Fruit fly (Drosophila melanogaster): Measurements from ENCODE around the gene CAH16.
A peak's percentile ranks its signal among the peaks of the same experiment; 100 is the strongest.

Gene CAH16

DNA sequence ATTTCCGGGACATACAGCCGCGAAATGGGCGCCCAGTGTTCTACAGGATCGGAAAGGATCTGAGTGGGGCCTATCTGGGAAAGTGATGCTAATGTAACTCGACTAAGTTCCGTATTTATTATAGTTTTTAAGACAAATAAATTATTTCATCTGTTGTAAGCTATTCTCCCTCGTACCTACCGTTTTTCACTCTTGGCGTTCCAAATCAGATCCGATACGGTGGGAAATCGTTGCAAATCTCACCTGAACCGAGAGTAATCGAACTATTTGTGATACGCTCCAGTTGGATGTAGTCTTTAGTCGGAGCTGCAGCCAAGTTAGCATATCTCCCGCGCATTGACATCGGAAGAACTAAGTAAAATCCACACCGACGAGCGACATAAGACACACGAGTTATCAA is at the start of gene CAH16:
TSS of gene CAH16 (plus strand) at position 301 of the 400 bp plus-strand sequence.
- no peak for TF ChIP-seq CG8478 (optimal IDR thresholded peaks at IDR 0.05)
- no peak for TF ChIP-seq Dll (optimal IDR thresholded peaks at IDR 0.05)
- TF ChIP-seq EcR (GFP tag; optimal IDR thresholded peaks at IDR 0.05), result no peak
- no peak for TF ChIP-seq pan (optimal IDR thresholded peaks at IDR 0.05)
- TF ChIP-seq psq (optimal IDR thresholded peaks at IDR 0.05), result no peak
- no peak for TF ChIP-seq usp (GFP tag; optimal IDR thresholded peaks at IDR 0.05)

DNA sequence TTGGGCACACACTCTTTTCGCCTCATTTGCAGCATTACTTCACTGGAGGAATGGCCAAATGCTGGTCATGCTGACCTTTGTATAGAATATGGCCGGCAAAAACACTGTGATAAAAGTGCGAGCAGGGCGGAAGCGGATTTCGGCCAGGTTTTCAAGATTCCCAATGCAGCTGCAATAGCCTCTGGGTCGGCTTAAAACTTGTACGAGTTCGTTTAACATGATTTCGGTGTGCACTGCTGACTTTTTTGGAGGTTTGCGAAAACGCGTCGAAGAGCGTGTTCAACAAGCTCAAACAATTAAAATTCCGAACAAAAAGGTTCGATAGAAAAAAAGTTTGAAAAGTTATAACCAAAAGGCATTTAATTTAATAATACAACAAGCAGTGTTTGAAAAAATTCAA is 49.4 kb upstream of the CAH16 start, which contains the start of gene chp:
TSS of gene chp (minus strand) at position 101 of the 400 bp plus-strand sequence.
- no peak for TF ChIP-seq CG8478 (optimal IDR thresholded peaks at IDR 0.05)
- no peak for TF ChIP-seq Dll (optimal IDR thresholded peaks at IDR 0.05)
- TF ChIP-seq usp (GFP tag; optimal IDR thresholded peaks at IDR 0.05), result no peak
- TF ChIP-seq pan (optimal IDR thresholded peaks at IDR 0.05), result no peak
- TF ChIP-seq psq (optimal IDR thresholded peaks at IDR 0.05), result no peak
- TF ChIP-seq EcR (GFP tag; optimal IDR thresholded peaks at IDR 0.05), result no peak

DNA sequence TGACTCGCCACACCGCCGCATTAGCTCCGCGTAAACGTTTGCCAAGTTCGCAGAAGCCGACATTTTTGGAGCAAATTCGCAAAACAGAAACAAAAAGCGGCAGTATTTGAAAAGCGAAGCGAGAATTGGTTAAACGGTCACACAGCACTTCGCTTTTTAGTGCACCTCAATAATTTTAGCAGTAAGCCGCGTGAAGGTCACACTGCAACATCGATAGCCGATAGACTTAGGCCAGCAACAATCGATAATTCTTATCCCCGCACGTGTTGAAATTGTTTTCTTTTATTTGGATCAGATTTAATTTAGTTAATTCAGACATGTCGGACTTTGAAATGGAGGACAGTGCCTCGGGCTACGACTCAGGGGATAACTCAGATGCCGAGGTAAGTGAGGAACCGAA is 46.8 kb upstream of the CAH16 start, which contains the start of the genes Zwilch and CG1542:
TSS of gene Zwilch (minus strand) at position 150 of the 400 bp plus-strand sequence.
TSS of gene CG1542 (plus strand) at position 232 of the 400 bp plus-strand sequence.
- TF ChIP-seq CG8478 (optimal IDR thresholded peaks at IDR 0.05) (no peak), EcR (GFP tag; optimal IDR thresholded peaks at IDR 0.05) (no peak), psq (optimal IDR thresholded peaks at IDR 0.05) (no peak), usp (GFP tag; optimal IDR thresholded peaks at IDR 0.05) (no peak), pan (optimal IDR thresholded peaks at IDR 0.05) (no peak), Dll (optimal IDR thresholded peaks at IDR 0.05) (no peak)

DNA sequence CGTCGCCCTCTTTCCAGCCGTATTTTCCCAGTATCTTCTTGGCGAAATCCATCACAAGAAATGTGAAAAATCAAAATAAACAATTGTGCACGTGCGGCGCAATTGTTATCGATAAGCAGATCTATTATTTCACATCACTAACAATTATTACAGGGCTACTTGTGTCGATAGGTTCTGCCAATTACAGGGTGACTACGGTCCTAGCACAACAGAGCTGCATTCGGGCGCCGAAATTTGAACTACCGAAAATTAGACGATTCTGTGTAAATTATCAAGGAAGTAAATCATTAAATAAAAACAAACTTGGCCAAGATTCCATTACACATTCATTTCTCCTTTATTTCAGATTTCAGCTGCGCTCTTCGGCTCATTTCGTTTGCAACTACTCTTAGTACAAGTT is 44.2 kb upstream of the CAH16 start, which contains the start of gene CG15561:
TSS of gene CG15561 (minus strand) at position 113 of the 400 bp plus-strand sequence.
- no peak for TF ChIP-seq CG8478 (optimal IDR thresholded peaks at IDR 0.05)
- TF ChIP-seq Dll (optimal IDR thresholded peaks at IDR 0.05), result no peak
- no peak for TF ChIP-seq EcR (GFP tag; optimal IDR thresholded peaks at IDR 0.05)
- no peak for TF ChIP-seq usp (GFP tag; optimal IDR thresholded peaks at IDR 0.05)
- TF ChIP-seq pan (optimal IDR thresholded peaks at IDR 0.05), result no peak
- TF ChIP-seq psq (optimal IDR thresholded peaks at IDR 0.05), result no peak

DNA sequence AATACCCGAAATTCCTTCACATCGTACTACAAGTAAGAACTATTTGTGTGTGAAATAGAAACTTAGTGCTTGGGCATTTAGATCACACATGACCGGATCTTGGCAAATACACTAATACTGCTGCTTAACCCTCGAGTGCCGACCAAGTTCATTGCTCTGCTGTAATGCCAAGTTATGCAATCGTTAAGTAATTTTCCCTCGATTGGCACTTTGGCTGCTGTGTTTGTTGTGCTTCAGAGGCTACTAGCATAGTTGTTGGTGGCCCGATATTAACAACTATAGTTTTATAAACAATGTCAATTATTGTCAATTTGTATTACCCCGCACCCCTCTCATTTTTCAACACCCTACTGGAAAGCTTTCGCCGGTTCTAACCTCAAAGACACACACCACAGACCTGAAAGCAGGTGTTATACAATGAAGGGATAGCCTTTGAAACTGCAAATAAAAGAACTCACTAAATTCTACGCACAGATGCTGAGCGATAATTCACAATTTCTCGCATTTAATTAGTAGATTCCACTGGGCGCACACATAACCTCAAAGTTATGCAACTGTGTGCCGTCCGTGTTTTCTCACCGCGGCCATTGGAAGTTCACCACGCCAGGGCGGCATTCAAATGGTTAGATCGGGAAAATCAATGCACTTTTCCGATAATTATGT is 41.7 kb upstream of the CAH16 start:
- TF ChIP-seq pan (optimal IDR thresholded peaks at IDR 0.05) (no peak), psq (optimal IDR thresholded peaks at IDR 0.05) (no peak), CG8478 (optimal IDR thresholded peaks at IDR 0.05) (no peak), Dll (optimal IDR thresholded peaks at IDR 0.05) (no peak), EcR (GFP tag; optimal IDR thresholded peaks at IDR 0.05) (peak in 1 of 2 experiments; percentile 86)

- no peak for TF ChIP-seq Dll (optimal IDR thresholded peaks at IDR 0.05)
- TF ChIP-seq pan (optimal IDR thresholded peaks at IDR 0.05), result no peak
- no peak for TF ChIP-seq psq (optimal IDR thresholded peaks at IDR 0.05)
- TF ChIP-seq EcR (GFP tag; optimal IDR thresholded peaks at IDR 0.05), result no peak
- TF ChIP-seq CG8478 (optimal IDR thresholded peaks at IDR 0.05), result no peak
- no peak for TF ChIP-seq usp (GFP tag; optimal IDR thresholded peaks at IDR 0.05)
These were observed 40.8 kb upstream of the CAH16 start, which contains the start of gene ATPsynC for dm6 chr3R:31218997-31219992. TSS of gene ATPsynC (minus strand) at chr3R:31219630.

dm6 chr3R:31220456-31221336 is 39.4 kb upstream of the CAH16 start, which contains the start of gene CG12054:
TSS of gene CG12054 (plus strand) at chr3R:31220702.
- no peak for TF ChIP-seq psq (optimal IDR thresholded peaks at IDR 0.05)
- TF ChIP-seq EcR (GFP tag; optimal IDR thresholded peaks at IDR 0.05), result no peak
- no peak for TF ChIP-seq CG8478 (optimal IDR thresholded peaks at IDR 0.05)
- TF ChIP-seq usp (GFP tag; optimal IDR thresholded peaks at IDR 0.05), result no peak
- no peak for TF ChIP-seq Dll (optimal IDR thresholded peaks at IDR 0.05)
- TF ChIP-seq pan (optimal IDR thresholded peaks at IDR 0.05), result no peak

dm6 chr3R:31221337-31222047 is 38.6 kb upstream of the CAH16 start:
- TF ChIP-seq psq (optimal IDR thresholded peaks at IDR 0.05), result no peak
- no peak for TF ChIP-seq CG8478 (optimal IDR thresholded peaks at IDR 0.05)
- no peak for TF ChIP-seq EcR (GFP tag; optimal IDR thresholded peaks at IDR 0.05)
- no peak for TF ChIP-seq usp (GFP tag; optimal IDR thresholded peaks at IDR 0.05)
- TF ChIP-seq Dll (optimal IDR thresholded peaks at IDR 0.05), result no peak
- TF ChIP-seq pan (optimal IDR thresholded peaks at IDR 0.05), result no peak

dm6 chr3R:31222125-31222889 is 37.7 kb upstream of the CAH16 start:
- TF ChIP-seq EcR (GFP tag; optimal IDR thresholded peaks at IDR 0.05) (no peak), pan (optimal IDR thresholded peaks at IDR 0.05) (no peak), psq (optimal IDR thresholded peaks at IDR 0.05) (no peak), CG8478 (optimal IDR thresholded peaks at IDR 0.05) (no peak), Dll (optimal IDR thresholded peaks at IDR 0.05) (no peak), usp (GFP tag; optimal IDR thresholded peaks at IDR 0.05) (no peak)
